Worm (Caenorhabditis elegans) whole organism, early embryonic: Measurements from ENCODE around the gene asna-1.
A peak's percentile ranks its signal among the peaks of the same experiment; 100 is the strongest.

ENCODE experiments used
- B0310.2 ChIP-seq: sonication (generic microtip); optimal IDR thresholded peaks from 2 replicates; lab custom pipeline; 2016; ENCODE audit warnings: mild to moderate bottlenecking, missing genetic modification characterization, missing compliant biosample characterization
- F13C5.2 ChIP-seq: sonication (generic microtip); optimal IDR thresholded peaks from 2 replicates; lab custom pipeline; 2017; ENCODE audit warnings: mild to moderate bottlenecking, missing genetic modification characterization, inconsistent platforms, missing compliant biosample characterization
- aly-1 ChIP-seq: sonication (generic microtip); optimal IDR thresholded peaks from 2 replicates; lab custom pipeline; 2016; ENCODE audit warnings: missing genetic modification characterization, missing compliant biosample characterization
- ama-1 ChIP-seq: fragments of 150-350 bp; optimal IDR thresholded peaks from 2 replicates; lab custom pipeline; 2014
- ceh-13 ChIP-seq: fragments of 200-800 bp; sonication (Bioruptor generic); optimal IDR thresholded peaks from 2 replicates; lab custom pipeline; 2018; ENCODE audit warnings: mild to moderate bottlenecking, missing genetic modification characterization, missing compliant biosample characterization
- ceh-36 ChIP-seq: sonication (generic microtip); optimal IDR thresholded peaks from 2 replicates; lab custom pipeline; 2016; ENCODE audit warnings: missing genetic modification characterization, inconsistent platforms, missing compliant biosample characterization
- ets-7 ChIP-seq: sonication (generic microtip); optimal IDR thresholded peaks from 2 replicates; lab custom pipeline; 2016; ENCODE audit warnings: missing genotype, missing genetic modification characterization, missing compliant biosample characterization
- flt-1 ChIP-seq: fragments of 200-800 bp; sonication (Bioruptor generic); IDR thresholded peaks from 2 replicates; pipeline ENCODE4 v1.3.6; 2022; ENCODE audit warnings: missing genetic modification characterization, missing compliant biosample characterization
- hmbx-1 ChIP-seq: sonication (generic microtip); optimal IDR thresholded peaks from 2 replicates; lab custom pipeline; 2016; ENCODE audit warnings: mild to moderate bottlenecking, missing genetic modification characterization, missing compliant biosample characterization
- hmg-4 ChIP-seq: fragments of 200-800 bp; sonication (Bioruptor generic); optimal IDR thresholded peaks from 2 replicates; lab custom pipeline; 2018; ENCODE audit warnings: mild to moderate bottlenecking, missing genetic modification characterization, missing compliant biosample characterization
- hnd-1 ChIP-seq: sonication (generic microtip); optimal IDR thresholded peaks from 2 replicates; lab custom pipeline; 2016; ENCODE audit warnings: missing genetic modification characterization, missing compliant biosample characterization
- pes-1 ChIP-seq: fragments of 200-800 bp; sonication (Bioruptor generic); IDR thresholded peaks from 2 replicates; pipeline ENCODE4 v1.3.6; 2022; ENCODE audit warnings: missing genetic modification reagents, missing genetic modification characterization, missing compliant biosample characterization
- scrt-1 ChIP-seq: fragments of 200-800 bp; sonication (Bioruptor generic); IDR thresholded peaks from 2 replicates; pipeline ENCODE4 v1.3.6; 2022; ENCODE audit warnings: missing genetic modification characterization, missing compliant biosample characterization
- sea-1 ChIP-seq: fragments of 200-800 bp; sonication (Bioruptor generic); conservative IDR thresholded peaks from 2 replicates; pipeline ENCODE4 v1.3.6; 2022; ENCODE audit warnings: missing genetic modification characterization, missing compliant biosample characterization
- tbx-11 ChIP-seq: fragments of 200-800 bp; sonication (Bioruptor generic); IDR thresholded peaks from 2 replicates; pipeline ENCODE4 v1.3.6; 2022; ENCODE audit warnings: missing genetic modification characterization, missing compliant biosample characterization
- tbx-37 ChIP-seq: fragments of 200-800 bp; sonication (Bioruptor generic); conservative IDR thresholded peaks from 2 replicates; pipeline ENCODE4 v1.3.6; 2022; ENCODE audit warnings: missing genetic modification reagents, missing genetic modification characterization, missing compliant biosample characterization
- tra-4 ChIP-seq: sonication (generic microtip); optimal IDR thresholded peaks from 2 replicates; lab custom pipeline; 2017; ENCODE audit warnings: missing genetic modification characterization, missing compliant biosample characterization

Gene asna-1

ce11 chrIII:8894782-8895181 is at the start of gene asna-1:
Gene asna-1, plus strand, starts transcription at chrIII:8895082.
- TF ChIP-seq hnd-1 (tag; lab: Kevin White, UChicago): no peak
- no peak for TF ChIP-seq tra-4 (tag; lab: Kevin White, UChicago)
- no peak for TF ChIP-seq flt-1 (GFP tag; lab: Robert Waterston, UW)
- no peak for TF ChIP-seq ets-7
- TF ChIP-seq scrt-1 (GFP tag; lab: Robert Waterston, UW): no peak
- TF ChIP-seq pes-1 (GFP tag; lab: Robert Waterston, UW): no peak; the same call in 1 of the 2 replicates
- no peak for TF ChIP-seq ceh-13
- TF ChIP-seq hmg-4 (GFP tag; lab: Kevin White, UChicago): no peak
- no peak; the same call in 1 of the 2 replicates for TF ChIP-seq sea-1
- TF ChIP-seq F13C5.2 (tag; lab: Kevin White, UChicago): no peak
- no peak for TF ChIP-seq tbx-37 (GFP tag; lab: Robert Waterston, UW)
- TF ChIP-seq tbx-11 (GFP tag; lab: Robert Waterston, UW): no peak

DNA sequence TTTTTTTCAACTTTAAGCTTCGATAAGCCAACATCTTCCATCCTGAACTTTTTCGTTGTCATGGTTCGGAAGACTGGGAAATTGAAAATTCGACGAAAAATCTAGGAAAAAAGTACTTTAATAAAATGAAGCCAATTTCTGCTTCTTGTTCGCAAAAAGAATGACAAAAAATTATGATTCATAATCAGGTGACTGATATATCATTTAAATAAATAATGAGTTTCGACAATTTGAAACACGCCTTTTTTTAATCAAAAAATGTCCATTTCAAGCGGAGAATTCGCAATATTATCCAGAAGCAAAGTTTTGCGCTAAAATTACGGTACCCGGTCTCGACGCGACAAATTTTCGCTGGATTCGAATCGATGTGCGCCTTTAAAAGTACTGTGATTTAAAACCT is 49.8 kb upstream of the asna-1 start, which contains the start of gene F44E2.6:
Gene F44E2.6 (minus strand): TSS at position 101 of the 400 bp plus-strand sequence.
- TF ChIP-seq aly-1 (tag; lab: Kevin White, UChicago): no peak

ce11 chrIII:8847722-8848121 is 47.2 kb upstream of the asna-1 start:
- TF ChIP-seq flt-1 (GFP tag; lab: Robert Waterston, UW) (no peak), hnd-1 (tag; lab: Kevin White, UChicago) (no peak), sea-1 (no peak), tbx-11 (GFP tag; lab: Robert Waterston, UW) (no peak), F13C5.2 (tag; lab: Kevin White, UChicago) (no peak), ceh-36 (tag; lab: Kevin White, UChicago) (no peak), ceh-13 (no peak), tra-4 (tag; lab: Kevin White, UChicago) (no peak), hmg-4 (GFP tag; lab: Kevin White, UChicago) (no peak), scrt-1 (GFP tag; lab: Robert Waterston, UW) (no peak), aly-1 (tag; lab: Kevin White, UChicago) (no peak), B0310.2 (tag; lab: Kevin White, UChicago) (no peak), pes-1 (GFP tag; lab: Robert Waterston, UW) (no peak), hmbx-1 (tag; lab: Kevin White, UChicago) (no peak), tbx-37 (GFP tag; lab: Robert Waterston, UW) (no peak), ets-7 (no peak), ama-1 (lab: Kevin White, UChicago) (no peak)

DNA sequence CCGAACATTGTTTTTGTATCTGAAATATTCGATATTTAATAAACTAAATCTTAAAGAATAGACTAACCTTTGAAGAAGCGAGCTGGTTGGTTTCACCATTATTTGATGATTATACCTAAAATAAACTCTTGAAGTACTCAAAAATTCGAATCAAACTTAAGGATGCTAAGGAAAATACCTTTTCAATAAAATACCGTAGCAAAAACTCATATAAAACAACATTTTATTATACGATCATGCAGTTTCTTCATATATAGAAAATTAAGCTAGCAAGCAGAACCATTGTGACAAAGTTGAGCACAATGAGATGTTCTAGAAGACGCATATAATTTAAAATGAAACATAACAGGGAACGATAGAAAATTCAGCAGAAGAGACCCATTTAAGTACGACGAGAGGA is 46.5 kb upstream of the asna-1 start, which contains the start of gene F44E2.7:
Gene F44E2.7 (minus strand): TSS at position 101 of the 400 bp plus-strand sequence.
- no peak for TF ChIP-seq pes-1 (GFP tag; lab: Robert Waterston, UW)
- TF ChIP-seq tra-4 (tag; lab: Kevin White, UChicago): no peak
- TF ChIP-seq hmbx-1 (tag; lab: Kevin White, UChicago): no peak
- no peak for TF ChIP-seq B0310.2 (tag; lab: Kevin White, UChicago)
- TF ChIP-seq hmg-4 (GFP tag; lab: Kevin White, UChicago): no peak
- no peak for TF ChIP-seq scrt-1 (GFP tag; lab: Robert Waterston, UW)
- TF ChIP-seq ceh-13: no peak
- no peak for TF ChIP-seq tbx-37 (GFP tag; lab: Robert Waterston, UW)
- TF ChIP-seq ama-1 (lab: Kevin White, UChicago): no peak

- TF ChIP-seq ceh-13 (no peak), hmg-4 (GFP tag; lab: Kevin White, UChicago) (no peak), hnd-1 (tag; lab: Kevin White, UChicago) (no peak), tbx-37 (GFP tag; lab: Robert Waterston, UW) (no peak), ceh-36 (tag; lab: Kevin White, UChicago) (no peak), scrt-1 (GFP tag; lab: Robert Waterston, UW) (no peak), ama-1 (lab: Kevin White, UChicago) (no peak), ets-7 (no peak), flt-1 (GFP tag; lab: Robert Waterston, UW) (no peak), B0310.2 (tag; lab: Kevin White, UChicago) (no peak), F13C5.2 (tag; lab: Kevin White, UChicago) (no peak)
Observed at ce11 chrIII:8849507-8849906, 45.4 kb upstream of the asna-1 start, which contains the start of gene F44E2.8. Gene F44E2.8, minus strand, starts transcription at chrIII:8849877.

- TF ChIP-seq tbx-37 (GFP tag; lab: Robert Waterston, UW): peak; percentile 61
- no peak for TF ChIP-seq scrt-1 (GFP tag; lab: Robert Waterston, UW)
- no peak for TF ChIP-seq flt-1 (GFP tag; lab: Robert Waterston, UW)
Observed at ce11 chrIII:8850482-8851047, 44.3 kb upstream of the asna-1 start, which contains the start of gene F44E2.9. Gene F44E2.9, minus strand, starts transcription at chrIII:8850532.

- TF ChIP-seq pes-1 (GFP tag; lab: Robert Waterston, UW): no peak
- no peak for TF ChIP-seq ceh-13
- TF ChIP-seq ama-1 (lab: Kevin White, UChicago): no peak
- no peak for TF ChIP-seq sea-1
- no peak for TF ChIP-seq hmbx-1 (tag; lab: Kevin White, UChicago)
- no peak for TF ChIP-seq ceh-36 (tag; lab: Kevin White, UChicago)
- TF ChIP-seq aly-1 (tag; lab: Kevin White, UChicago): no peak
- no peak for TF ChIP-seq hmg-4 (GFP tag; lab: Kevin White, UChicago)
- TF ChIP-seq flt-1 (GFP tag; lab: Robert Waterston, UW): no peak
- no peak for TF ChIP-seq scrt-1 (GFP tag; lab: Robert Waterston, UW)
- TF ChIP-seq B0310.2 (tag; lab: Kevin White, UChicago): no peak
Observed at ce11 chrIII:8851961-8852360, 42.9 kb upstream of the asna-1 start, which contains the start of gene plg-1. Gene plg-1, plus strand, starts transcription at chrIII:8852261.
